Worm (Caenorhabditis elegans) whole organism, mixed stage, embryonic: Measurements from ENCODE around the gene clec-117.

Source experiments
- M03D4.4 ChIP-seq: sonication (generic microtip); optimal IDR thresholded peaks from 2 replicates; lab custom pipeline; 2017; ENCODE audit warnings: mild to moderate bottlenecking, missing genetic modification characterization, missing compliant biosample characterization
- bed-3 ChIP-seq: fragments of 200-800 bp; sonication (Bioruptor generic); optimal IDR thresholded peaks from 3 replicates; lab custom pipeline; 2018; ENCODE audit warnings: mild to moderate bottlenecking, missing genetic modification characterization, moderate library complexity, missing compliant biosample characterization
- blmp-1 ChIP-seq: fragments of 150-350 bp; optimal IDR thresholded peaks from 2 replicates; lab custom pipeline; 2014; ENCODE audit warnings: missing biosample characterization, missing genetic modification characterization
- ceh-39 ChIP-seq: fragments of 150-350 bp; optimal IDR thresholded peaks from 2 replicates; lab custom pipeline; 2014; ENCODE audit warnings: missing biosample characterization, missing genetic modification characterization
- ceh-43 ChIP-seq: fragments of 200-800 bp; sonication (Bioruptor generic); optimal IDR thresholded peaks from 2 replicates; lab custom pipeline; 2018; ENCODE audit warnings: mild to moderate bottlenecking, missing genetic modification characterization, moderate library complexity, missing compliant biosample characterization
- ceh-83 ChIP-seq: fragments of 200-800 bp; sonication (Bioruptor generic); optimal IDR thresholded peaks from 2 replicates; lab custom pipeline; 2018; ENCODE audit warnings: mild to moderate bottlenecking, missing genetic modification characterization, missing compliant biosample characterization
- drap-1 ChIP-seq: fragments of 200-800 bp; sonication (Bioruptor generic); optimal IDR thresholded peaks from 3 replicates; lab custom pipeline; 2018; ENCODE audit warnings: mild to moderate bottlenecking, missing genetic modification characterization, missing compliant biosample characterization
- elt-1 ChIP-seq: sonication (generic microtip); optimal IDR thresholded peaks from 2 replicates; lab custom pipeline; 2017; ENCODE audit warnings: missing genetic modification characterization, mild to moderate bottlenecking, missing compliant biosample characterization, antibody characterized with exemption, moderate library complexity, borderline replicate concordance; ENCODE audit not compliant: insufficient read depth
- elt-3 ChIP-seq: fragments of 150-350 bp; optimal IDR thresholded peaks from 2 replicates; lab custom pipeline; 2014; ENCODE audit warnings: missing biosample characterization, missing genetic modification characterization
- ham-2 ChIP-seq: fragments of 200-800 bp; sonication (Bioruptor generic); optimal IDR thresholded peaks from 2 replicates; lab custom pipeline; 2018; ENCODE audit warnings: mild to moderate bottlenecking, missing genetic modification characterization, missing compliant biosample characterization
- hlh-1 ChIP-seq: fragments of 150-350 bp; optimal IDR thresholded peaks from 2 replicates; lab custom pipeline; 2014; ENCODE audit warnings: missing biosample characterization, missing genetic modification reagents, missing genetic modification characterization
- lin-13 ChIP-seq: fragments of 150-350 bp; optimal IDR thresholded peaks from 2 replicates; lab custom pipeline; 2014; ENCODE audit warnings: missing biosample characterization, missing genetic modification characterization
- lin-32 ChIP-seq: fragments of 200-800 bp; sonication (Bioruptor generic); optimal IDR thresholded peaks from 2 replicates; lab custom pipeline; 2018; ENCODE audit warnings: mild to moderate bottlenecking, missing genetic modification characterization, missing compliant biosample characterization
- lsy-2 ChIP-seq: fragments of 150-350 bp; optimal IDR thresholded peaks from 2 replicates; lab custom pipeline; 2014; ENCODE audit warnings: missing biosample characterization, missing genetic modification characterization
- mab-5 ChIP-seq: fragments of 150-350 bp; optimal IDR thresholded peaks from 2 replicates; lab custom pipeline; 2014; ENCODE audit warnings: missing biosample characterization, missing genetic modification characterization
- nhr-12 ChIP-seq: fragments of 150-350 bp; optimal IDR thresholded peaks from 2 replicates; lab custom pipeline; 2014; ENCODE audit warnings: missing biosample characterization, missing genetic modification characterization
- nhr-2 ChIP-seq: fragments of 150-350 bp; optimal IDR thresholded peaks from 2 replicates; lab custom pipeline; 2014; ENCODE audit warnings: missing biosample characterization, missing genetic modification characterization
- nhr-28 ChIP-seq: fragments of 150-350 bp; optimal IDR thresholded peaks from 2 replicates; lab custom pipeline; 2014; ENCODE audit warnings: missing biosample characterization, missing genetic modification characterization
- nhr-76 ChIP-seq: sonication (generic microtip); optimal IDR thresholded peaks from 2 replicates; lab custom pipeline; 2017; ENCODE audit warnings: missing biosample characterization, missing genetic modification characterization
- pha-4 ChIP-seq: fragments of 150-350 bp; optimal IDR thresholded peaks from 2 replicates; lab custom pipeline; 2018; ENCODE audit warnings: missing biosample characterization, missing genetic modification reagents, missing genetic modification characterization
- sem-2 ChIP-seq: fragments of 200-800 bp; sonication (Bioruptor generic); optimal IDR thresholded peaks from 2 replicates; lab custom pipeline; 2018; ENCODE audit warnings: mild to moderate bottlenecking, missing genetic modification characterization, missing compliant biosample characterization
- sptf-1 ChIP-seq: sonication (generic microtip); optimal IDR thresholded peaks from 2 replicates; lab custom pipeline; 2017; ENCODE audit warnings: mild to moderate bottlenecking, missing genetic modification characterization, moderate library complexity, missing compliant biosample characterization
- unc-120 ChIP-seq: sonication (generic microtip); optimal IDR thresholded peaks from 2 replicates; lab custom pipeline; 2017; ENCODE audit warnings: missing genetic modification characterization, missing compliant biosample characterization; ENCODE audit not compliant: poor library complexity, severe bottlenecking
- unc-62 ChIP-seq: fragments of 150-350 bp; optimal IDR thresholded peaks from 2 replicates; lab custom pipeline; 2014; ENCODE audit warnings: missing biosample characterization, missing genetic modification reagents, missing genetic modification characterization
- zip-8 ChIP-seq: fragments of 150-350 bp; optimal IDR thresholded peaks from 2 replicates; lab custom pipeline; 2014; ENCODE audit warnings: missing biosample characterization, missing genetic modification characterization
- ztf-11 ChIP-seq: fragments of 150-350 bp; optimal IDR thresholded peaks from 2 replicates; lab custom pipeline; 2014; ENCODE audit warnings: missing biosample characterization, missing genetic modification characterization

The clec-117 gene

DNA sequence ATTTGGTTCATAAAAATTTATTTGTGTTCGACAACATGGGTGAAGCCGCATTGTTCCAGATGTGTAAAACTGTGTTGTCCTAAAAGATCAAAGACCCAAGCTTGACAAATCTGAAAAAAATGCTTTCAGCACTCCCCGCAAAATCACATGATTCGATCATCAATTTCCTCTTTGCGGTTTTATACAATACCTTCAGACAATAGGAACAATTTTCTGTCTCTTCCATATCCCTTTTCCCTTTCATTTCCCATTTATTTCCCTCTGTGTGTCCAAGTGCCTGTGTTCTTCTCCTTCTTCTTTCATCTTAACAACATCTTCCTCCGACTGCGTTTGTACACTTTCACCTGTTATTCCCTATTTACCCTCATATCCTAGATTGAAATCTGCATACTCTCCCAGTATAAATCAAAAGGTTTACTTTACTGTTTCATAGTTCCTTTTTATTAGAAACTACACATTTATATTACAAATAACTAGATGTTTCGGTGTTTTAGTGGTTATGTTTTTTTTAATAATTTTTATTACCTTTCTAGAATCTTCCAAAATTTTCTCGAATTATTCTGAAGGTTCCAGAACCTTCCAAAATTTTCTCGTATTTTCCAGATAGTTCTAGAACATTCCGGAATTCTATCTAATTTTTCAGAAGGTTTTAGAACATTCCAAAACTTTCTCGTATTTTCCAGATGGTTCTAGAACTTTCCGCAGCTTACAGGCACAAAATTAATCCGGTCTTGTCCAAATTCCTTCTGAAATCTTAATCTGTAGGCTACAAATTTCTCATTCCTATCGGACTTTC is 4.4 kb upstream of the clec-117 start, which contains the start of gene K01A2.5:
K01A2.5 (plus strand) TSS at position 297 of the 796 bp plus-strand sequence.
- TF ChIP-seq lin-13 (tag; lab: Kevin White, UChicago) (no peak), bed-3 (no peak), M03D4.4 (tag; lab: Kevin White, UChicago) (no peak), pha-4 (tag; lab: Kevin White, UChicago) (no peak), mab-5 (tag; lab: Kevin White, UChicago) (no peak), ceh-39 (tag; lab: Kevin White, UChicago) (no peak), drap-1 (no peak), zip-8 (tag; lab: Kevin White, UChicago) (no peak), unc-120 (tag; lab: Kevin White, UChicago) (no peak), lsy-2 (no peak), elt-3 (tag; lab: Kevin White, UChicago) (no peak), sptf-1 (tag; lab: Kevin White, UChicago) (no peak), blmp-1 (tag; lab: Kevin White, UChicago) (peak; percentile 95), unc-62 (GFP tag; lab: Kevin White, UChicago) (peak; percentile 40), elt-1 (tag; lab: Kevin White, UChicago) (no peak), nhr-2 (tag; lab: Kevin White, UChicago) (no peak), nhr-12 (tag; lab: Kevin White, UChicago) (no peak), nhr-76 (no peak)

DNA sequence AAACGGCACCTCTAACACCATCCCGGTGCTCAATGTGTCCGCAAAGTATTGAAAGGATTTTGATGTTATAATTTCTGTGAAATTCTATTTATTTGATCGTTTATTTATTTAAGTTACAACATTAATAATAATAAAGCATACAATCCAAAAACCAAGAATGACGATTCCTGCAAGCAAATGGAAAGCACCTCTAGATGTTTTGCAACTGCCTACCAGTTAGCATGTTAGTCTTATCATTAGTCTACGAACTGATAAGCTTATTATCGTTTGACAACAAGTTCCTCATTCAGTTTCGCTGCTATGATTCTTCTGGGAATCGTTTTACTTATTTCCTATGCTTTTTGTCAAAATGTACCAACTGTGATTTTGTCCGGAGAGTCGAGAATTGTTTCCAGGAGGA is 2.9 kb upstream of the clec-117 start, which contains the start of gene K01A2.6:
K01A2.6 (plus strand) TSS at position 301 of the 400 bp plus-strand sequence.
- TF ChIP-seq hlh-1 (tag; lab: Kevin White, UChicago): no peak

ce11 chrII:294606-295005 is 2.2 kb downstream of the clec-117 start, which contains the start of gene B0432.11:
TSS of gene B0432.11 (minus strand) at chrII:294706.
- no peak for TF ChIP-seq lsy-2
- TF ChIP-seq nhr-28 (tag; lab: Kevin White, UChicago): no peak
- TF ChIP-seq mab-5 (tag; lab: Kevin White, UChicago): no peak
- TF ChIP-seq ceh-43 (GFP tag; lab: Kevin White, UChicago): no peak
- TF ChIP-seq, all 35 proteins: peak for 0

DNA sequence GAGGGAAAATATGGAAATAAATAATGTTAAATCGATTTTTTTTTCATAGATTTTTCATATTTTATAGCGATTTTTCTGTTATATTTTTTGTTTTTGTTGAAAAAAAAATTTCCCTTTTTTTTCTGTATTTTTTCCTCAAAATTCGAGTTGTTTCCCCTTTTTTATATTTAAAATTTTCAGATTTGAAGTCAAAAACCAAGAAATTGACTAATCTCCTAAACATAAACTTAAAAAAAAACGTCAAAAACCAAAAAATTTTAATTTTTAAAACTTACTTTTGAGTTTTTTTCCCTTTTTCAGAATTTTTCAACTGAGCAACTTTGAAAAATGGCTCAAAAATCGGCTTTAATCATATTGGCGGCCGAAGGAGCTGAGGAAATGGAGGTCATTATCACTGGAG is 6.5 kb downstream of the clec-117 start, which contains the start of gene djr-1.1:
djr-1.1 (plus strand) TSS at position 301 of the 400 bp plus-strand sequence.
- no peak for TF ChIP-seq sptf-1 (tag; lab: Kevin White, UChicago)
- TF ChIP-seq ztf-11 (tag; lab: Kevin White, UChicago): no peak
- no peak for TF ChIP-seq ceh-83
- TF ChIP-seq nhr-12 (tag; lab: Kevin White, UChicago): no peak
- TF ChIP-seq lin-13 (tag; lab: Kevin White, UChicago): no peak
- no peak for TF ChIP-seq elt-1 (tag; lab: Kevin White, UChicago)
- TF ChIP-seq zip-8 (tag; lab: Kevin White, UChicago): no peak
- TF ChIP-seq nhr-2 (tag; lab: Kevin White, UChicago): no peak
- TF ChIP-seq M03D4.4 (tag; lab: Kevin White, UChicago): no peak
- no peak for TF ChIP-seq hlh-1 (tag; lab: Kevin White, UChicago)
- TF ChIP-seq sem-2 (GFP tag; lab: Kevin White, UChicago): no peak
- TF ChIP-seq mab-5 (tag; lab: Kevin White, UChicago): no peak
- no peak for TF ChIP-seq unc-62 (GFP tag; lab: Kevin White, UChicago)
- no peak for TF ChIP-seq lin-32 (GFP tag; lab: Kevin White, UChicago)
- TF ChIP-seq ceh-43 (GFP tag; lab: Kevin White, UChicago): no peak
- no peak for TF ChIP-seq drap-1

- TF ChIP-seq hlh-1 (tag; lab: Kevin White, UChicago) (no peak), elt-3 (tag; lab: Kevin White, UChicago) (no peak), drap-1 (no peak), unc-120 (tag; lab: Kevin White, UChicago) (no peak), ceh-39 (tag; lab: Kevin White, UChicago) (no peak), ham-2 (GFP tag; lab: Kevin White, UChicago) (no peak)
These were observed 8.1 kb downstream of the clec-117 start, which contains the start of gene mrpl-41 for ce11 chrII:288705-289205. TSS of gene mrpl-41 (plus strand) at chrII:288939.

- no peak for TF ChIP-seq unc-120 (tag; lab: Kevin White, UChicago)
- TF ChIP-seq bed-3: no peak
- TF ChIP-seq nhr-76: no peak
- no peak for TF ChIP-seq nhr-2 (tag; lab: Kevin White, UChicago)
- TF ChIP-seq ztf-11 (tag; lab: Kevin White, UChicago): no peak
- TF ChIP-seq nhr-12 (tag; lab: Kevin White, UChicago): no peak
These were observed 10.4 kb downstream of the clec-117 start, which contains the start of gene misc-1 for ce11 chrII:286551-286724. TSS of gene misc-1 (plus strand) at chrII:286625.
